Worm (Caenorhabditis elegans) whole organism, L1 larva: ENCODE data around the gene lron-3.

Experiments
- C04F5.9 ChIP-seq: sonication (generic microtip); optimal IDR thresholded peaks from 2 replicates; lab custom pipeline; 2016; ENCODE audit warnings: missing genetic modification characterization, missing compliant biosample characterization
- C34B4.2 ChIP-seq: sonication (generic microtip); optimal IDR thresholded peaks from 2 replicates; lab custom pipeline; 2017; ENCODE audit warnings: mild to moderate bottlenecking, missing genetic modification characterization, missing compliant biosample characterization
- aha-1 ChIP-seq: fragments of 150-350 bp; optimal IDR thresholded peaks from 2 replicates; lab custom pipeline; 2014; ENCODE audit warnings: missing biosample characterization, missing genetic modification characterization
- alr-1 ChIP-seq: fragments of 200-800 bp; sonication (Bioruptor generic); optimal IDR thresholded peaks from 2 replicates; lab custom pipeline; 2018; ENCODE audit warnings: borderline replicate concordance, mild to moderate bottlenecking, missing genetic modification characterization, missing compliant biosample characterization
- ama-1 ChIP-seq: fragments of 150-350 bp; optimal IDR thresholded peaks from 2 replicates; lab custom pipeline; 2014
- ceh-63 ChIP-seq: fragments of 200-800 bp; sonication (Bioruptor generic); optimal IDR thresholded peaks from 2 replicates; lab custom pipeline; 2018; ENCODE audit warnings: mild to moderate bottlenecking, missing genetic modification characterization, missing compliant biosample characterization
- ceh-8 ChIP-seq: fragments of 200-800 bp; sonication (Bioruptor generic); optimal IDR thresholded peaks from 2 replicates; lab custom pipeline; 2018; ENCODE audit warnings: mild to moderate bottlenecking, missing genetic modification characterization, moderate library complexity, missing compliant biosample characterization
- ceh-88 ChIP-seq: fragments of 200-800 bp; sonication (Bioruptor generic); IDR thresholded peaks from 2 replicates; pipeline ENCODE4 v1.3.6; 2022; ENCODE audit warnings: missing genetic modification characterization, missing compliant biosample characterization
- ceh-90 ChIP-seq: sonication (generic microtip); optimal IDR thresholded peaks from 2 replicates; lab custom pipeline; 2016; ENCODE audit warnings: missing genetic modification characterization, missing compliant biosample characterization
- dsc-1 ChIP-seq: sonication (generic microtip); optimal IDR thresholded peaks from 2 replicates; lab custom pipeline; 2016; ENCODE audit warnings: mild to moderate bottlenecking, missing genetic modification characterization, missing compliant biosample characterization
- egl-13 ChIP-seq: sonication (generic microtip); optimal IDR thresholded peaks from 2 replicates; lab custom pipeline; 2016; ENCODE audit warnings: missing genotype, missing genetic modification reagents, missing genetic modification characterization, missing compliant biosample characterization
- egl-27 ChIP-seq, 2 experiments: fragments of 150-350 bp in 1 of 2; sonication (generic microtip); optimal IDR thresholded peaks; 3 replicates each; lab custom pipeline; 2017 to 2018; ENCODE audit warnings: missing biosample characterization in 2 of 2, missing genetic modification characterization in 2 of 2, missing genetic modification reagents in 2 of 2
- elt-2 ChIP-seq: sonication (generic microtip); optimal IDR thresholded peaks from 2 replicates; lab custom pipeline; 2016; ENCODE audit warnings: missing genetic modification characterization, mild to moderate bottlenecking, inconsistent platforms, missing compliant biosample characterization, missing genetic modification reagents
- elt-3 ChIP-seq, 6 experiments: fragments of 150-350 bp in 1 of 6; sonication (generic microtip); optimal IDR thresholded peaks; 2 replicates each; lab custom pipeline; 2017 to 2018; ENCODE audit warnings: missing biosample characterization in 6 of 6, missing genetic modification characterization in 6 of 6, inconsistent platforms in 1 of 6
- fkh-10 ChIP-seq: sonication (generic microtip); optimal IDR thresholded peaks from 2 replicates; lab custom pipeline; 2017; ENCODE audit warnings: missing biosample characterization, missing genetic modification reagents, missing genetic modification characterization
- fkh-8 ChIP-seq: sonication (generic microtip); optimal IDR thresholded peaks from 2 replicates; lab custom pipeline; 2016; ENCODE audit warnings: mild to moderate bottlenecking, missing genetic modification characterization, missing compliant biosample characterization
- fos-1 ChIP-seq: fragments of 150-350 bp; optimal IDR thresholded peaks from 2 replicates; lab custom pipeline; 2014; ENCODE audit warnings: missing biosample characterization, missing genetic modification characterization
- grh-1 ChIP-seq: fragments of 200-800 bp; sonication (Bioruptor generic); IDR thresholded peaks from 2 replicates; pipeline ENCODE4 v1.3.6; 2022; ENCODE audit warnings: missing genetic modification reagents, missing genetic modification characterization, missing compliant biosample characterization
- hlh-4 ChIP-seq: sonication (generic microtip); optimal IDR thresholded peaks from 2 replicates; lab custom pipeline; 2016; ENCODE audit warnings: mild to moderate bottlenecking, missing genetic modification characterization, missing compliant biosample characterization
- hpl-2 ChIP-seq: fragments of 150-350 bp; optimal IDR thresholded peaks from 2 replicates; lab custom pipeline; 2014; ENCODE audit warnings: missing biosample characterization, missing genetic modification reagents, missing genetic modification characterization
- jun-1 ChIP-seq: fragments of 150-350 bp; optimal IDR thresholded peaks from 2 replicates; lab custom pipeline; 2014; ENCODE audit warnings: missing biosample characterization, missing genetic modification reagents, missing genetic modification characterization
- lin-39 ChIP-seq: fragments of 150-350 bp; optimal IDR thresholded peaks from 2 replicates; lab custom pipeline; 2014; ENCODE audit warnings: missing biosample characterization, missing genetic modification reagents, missing genetic modification characterization
- lir-3 ChIP-seq: sonication (generic microtip); optimal IDR thresholded peaks from 2 replicates; lab custom pipeline; 2016; ENCODE audit warnings: mild to moderate bottlenecking, missing genetic modification characterization, moderate library complexity, missing compliant biosample characterization; ENCODE audit not compliant: poor library complexity
- lsy-2 ChIP-seq, 2 experiments: fragments of 150-350 bp; optimal IDR thresholded peaks; 2 replicates each; lab custom pipeline; 2014; ENCODE audit warnings: missing biosample characterization in 2 of 2, missing genetic modification characterization in 2 of 2
- mab-9 ChIP-seq: fragments of 200-800 bp; sonication (Bioruptor generic); IDR thresholded peaks from 2 replicates; pipeline ENCODE4 v1.3.6; 2022; ENCODE audit warnings: missing genetic modification reagents, missing genetic modification characterization, missing compliant biosample characterization
- mef-2 ChIP-seq: fragments of 150-350 bp; optimal IDR thresholded peaks from 2 replicates; lab custom pipeline; 2014; ENCODE audit warnings: missing biosample characterization, missing genetic modification characterization
- mep-1 ChIP-seq: fragments of 150-350 bp; optimal IDR thresholded peaks from 2 replicates; lab custom pipeline; 2014; ENCODE audit warnings: missing biosample characterization, missing genetic modification characterization
- nhr-19 ChIP-seq: fragments of 200-800 bp; sonication (Bioruptor generic); conservative IDR thresholded peaks from 2 replicates; pipeline ENCODE4 v1.3.6; 2022; ENCODE audit warnings: missing genetic modification characterization, missing compliant biosample characterization
- nhr-20 ChIP-seq: sonication (generic microtip); optimal IDR thresholded peaks from 2 replicates; lab custom pipeline; 2016; ENCODE audit warnings: mild to moderate bottlenecking, missing genetic modification characterization, missing compliant biosample characterization
- nhr-237 ChIP-seq: fragments of 150-350 bp; optimal IDR thresholded peaks from 2 replicates; lab custom pipeline; 2014; ENCODE audit warnings: missing biosample characterization, missing genetic modification characterization
- nhr-28 ChIP-seq: fragments of 150-350 bp; optimal IDR thresholded peaks from 2 replicates; lab custom pipeline; 2014; ENCODE audit warnings: missing biosample characterization, missing genetic modification characterization
- nhr-47 ChIP-seq: sonication (generic microtip); optimal IDR thresholded peaks from 2 replicates; lab custom pipeline; 2016; ENCODE audit warnings: mild to moderate bottlenecking, missing genetic modification characterization, moderate library complexity, missing compliant biosample characterization
- nhr-76 ChIP-seq: sonication (generic microtip); optimal IDR thresholded peaks from 2 replicates; lab custom pipeline; 2017; ENCODE audit warnings: missing biosample characterization, missing genetic modification characterization
- nhr-77 ChIP-seq: fragments of 150-350 bp; optimal IDR thresholded peaks from 2 replicates; lab custom pipeline; 2014; ENCODE audit warnings: missing biosample characterization, missing genetic modification characterization
- pqm-1 ChIP-seq: sonication (generic microtip); optimal IDR thresholded peaks from 3 replicates; lab custom pipeline; 2017; ENCODE audit warnings: missing biosample characterization, missing genetic modification characterization
- skn-1 ChIP-seq: fragments of 150-350 bp; optimal IDR thresholded peaks from 2 replicates; lab custom pipeline; 2014; ENCODE audit warnings: missing biosample characterization, missing genetic modification characterization
- snpc-4 ChIP-seq: fragments of 150-350 bp; optimal IDR thresholded peaks from 2 replicates; lab custom pipeline; 2014; ENCODE audit warnings: missing biosample characterization, missing genetic modification characterization
- unc-130 ChIP-seq: fragments of 150-350 bp; optimal IDR thresholded peaks from 2 replicates; lab custom pipeline; 2017; ENCODE audit warnings: missing biosample characterization, missing genetic modification characterization, inconsistent platforms
- unc-30 ChIP-seq: sonication (generic microtip); optimal IDR thresholded peaks from 2 replicates; lab custom pipeline; 2017; ENCODE audit warnings: missing biosample characterization, missing genetic modification characterization
- unc-62 ChIP-seq: fragments of 150-350 bp; optimal IDR thresholded peaks from 2 replicates; lab custom pipeline; 2014; ENCODE audit warnings: missing biosample characterization, missing genetic modification reagents, missing genetic modification characterization
- zip-4 ChIP-seq: fragments of 200-800 bp; sonication (Bioruptor generic); optimal IDR thresholded peaks from 2 replicates; lab custom pipeline; 2018; ENCODE audit warnings: mild to moderate bottlenecking, missing genetic modification characterization, moderate library complexity, missing compliant biosample characterization
- ztf-11 ChIP-seq, 2 experiments: sonication (generic microtip); optimal IDR thresholded peaks; 2 replicates each; lab custom pipeline; 2016 to 2017; ENCODE audit warnings: missing genetic modification characterization in 2 of 2, missing biosample characterization in 1 of 2, missing compliant biosample characterization in 1 of 2
- ztf-4 ChIP-seq: fragments of 150-350 bp; optimal IDR thresholded peaks from 2 replicates; lab custom pipeline; 2014; ENCODE audit warnings: missing biosample characterization, missing genetic modification characterization

Gene lron-3

DNA sequence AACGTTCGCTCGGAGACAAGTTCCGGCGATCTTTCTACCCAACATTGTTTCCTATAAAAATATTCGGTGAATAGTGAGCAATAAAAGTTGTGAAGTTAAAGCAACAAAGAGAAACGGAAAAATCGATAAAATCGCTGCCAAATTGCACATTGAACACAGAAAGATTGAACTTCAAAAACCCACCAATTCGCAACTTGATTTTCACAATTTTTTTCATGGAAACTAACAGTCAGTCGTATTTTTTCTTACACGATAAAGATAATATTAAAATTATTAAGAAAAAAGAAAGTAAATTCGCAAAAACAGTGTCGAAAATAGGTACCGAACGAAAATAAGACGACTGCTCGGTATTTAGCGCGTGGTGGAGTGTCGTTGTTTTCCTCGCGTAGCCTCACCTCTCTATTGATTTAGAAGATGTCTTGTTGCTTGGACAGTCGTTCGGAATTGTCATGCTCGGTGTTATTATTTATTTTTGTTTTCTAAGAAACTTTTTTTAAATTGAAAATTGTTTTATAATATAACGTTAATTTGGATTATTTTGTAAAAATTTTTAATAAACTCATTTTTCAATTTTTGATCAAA is 32.7 kb upstream of the lron-3 start, which contains the start of gene gas-1 (continued):
- TF ChIP-seq ceh-88 (GFP tag; lab: Robert Waterston, UW) (no peak), nhr-19 (GFP tag; lab: Robert Waterston, UW) (no peak), egl-27 (tag; optimal IDR thresholded peaks at IDR 0.05; lab: Kevin White, UChicago) (no peak), C34B4.2 (tag; lab: Kevin White, UChicago) (no peak), alr-1 (no peak), nhr-20 (tag; lab: Kevin White, UChicago) (peak; percentile 10), hpl-2 (no peak), hlh-4 (tag; lab: Kevin White, UChicago) (no peak), nhr-77 (no peak), fkh-10 (no peak), ceh-63 (GFP tag; lab: Kevin White, UChicago) (no peak), ceh-90 (tag; lab: Kevin White, UChicago) (no peak), lsy-2 (tag; optimal IDR thresholded peaks at IDR 0.05; lab: Kevin White, UChicago) (no peak), egl-13 (no peak), fos-1 (no peak), mep-1 (no peak), elt-2 (tag; lab: Kevin White, UChicago) (no peak), fkh-8 (tag; lab: Kevin White, UChicago) (no peak), mab-9 (GFP tag; lab: Robert Waterston, UW) (no peak), grh-1 (GFP tag; lab: Robert Waterston, UW) (no peak), pqm-1 (tag; lab: Kevin White, UChicago) (no peak), aha-1 (tag; lab: Kevin White, UChicago) (no peak), skn-1 (no peak), unc-130 (tag; lab: Kevin White, UChicago) (no peak), ztf-11 (tag; optimal IDR thresholded peaks at IDR 0.05; lab: Kevin White, UChicago) (no peak)

DNA sequence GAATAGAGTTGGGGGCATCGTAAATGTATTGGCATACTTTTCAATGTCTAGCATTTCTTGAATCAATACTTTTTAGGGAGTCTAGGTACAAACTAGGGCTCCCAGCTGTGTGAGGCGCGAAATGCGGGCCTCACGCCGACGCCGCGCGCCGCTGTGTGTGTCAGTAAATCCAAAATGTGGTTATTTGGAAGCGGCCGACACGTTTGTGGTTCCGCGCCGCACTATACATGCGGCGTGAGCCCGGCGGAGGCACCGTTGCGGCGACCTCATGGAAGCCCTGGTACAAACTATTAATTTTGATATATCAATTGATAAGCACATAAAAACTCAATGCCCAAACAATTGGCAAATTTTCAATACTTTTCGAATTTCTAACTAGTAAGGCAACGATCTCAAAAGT is 28.4 kb upstream of the lron-3 start:
- TF ChIP-seq elt-3 (tag; optimal IDR thresholded peaks at IDR 0.05; lab: Kevin White, UChicago) (no peak), nhr-76 (tag; lab: Kevin White, UChicago) (no peak), dsc-1 (tag; lab: Kevin White, UChicago) (no peak), grh-1 (GFP tag; lab: Robert Waterston, UW) (no peak), nhr-47 (tag; lab: Kevin White, UChicago) (no peak), ceh-8 (GFP tag; lab: Kevin White, UChicago) (no peak), snpc-4 (tag; lab: Kevin White, UChicago) (peak; percentile 30)

DNA sequence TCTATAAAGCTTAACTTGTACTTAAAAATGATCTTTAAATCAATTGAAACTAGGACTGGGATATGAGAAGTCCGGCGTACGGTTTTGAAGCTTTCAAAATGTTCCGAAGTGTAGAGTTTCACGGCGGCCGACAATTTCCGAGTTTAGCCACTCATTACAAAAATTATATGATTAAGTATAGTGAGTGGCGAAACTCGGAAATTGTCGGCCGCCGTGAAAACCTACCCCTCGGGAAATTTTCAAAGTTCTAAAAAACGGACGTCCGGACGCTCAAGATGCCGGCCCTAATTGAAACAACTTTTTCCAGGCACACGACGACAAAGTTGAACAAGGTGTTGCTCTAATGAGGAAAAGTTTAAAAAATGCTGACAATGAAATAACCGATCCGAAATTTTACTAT is 27.4 kb upstream of the lron-3 start:
- TF ChIP-seq nhr-19 (GFP tag; lab: Robert Waterston, UW) (no peak), fkh-10 (no peak), fkh-8 (tag; lab: Kevin White, UChicago) (no peak), lsy-2 (tag; optimal IDR thresholded peaks at IDR 0.05; lab: Kevin White, UChicago) (no peak), pqm-1 (tag; lab: Kevin White, UChicago) (no peak), egl-13 (no peak), nhr-20 (tag; lab: Kevin White, UChicago) (no peak), mab-9 (GFP tag; lab: Robert Waterston, UW) (no peak), lin-39 (no peak), mef-2 (tag; lab: Kevin White, UChicago) (no peak), jun-1 (tag; lab: Kevin White, UChicago) (no peak), nhr-237 (tag; lab: Kevin White, UChicago) (no peak), egl-27 (tag; optimal IDR thresholded peaks at IDR 0.05; lab: Kevin White, UChicago) (no peak)
- TF ChIP-seq, all 84 proteins: peak for 0

DNA sequence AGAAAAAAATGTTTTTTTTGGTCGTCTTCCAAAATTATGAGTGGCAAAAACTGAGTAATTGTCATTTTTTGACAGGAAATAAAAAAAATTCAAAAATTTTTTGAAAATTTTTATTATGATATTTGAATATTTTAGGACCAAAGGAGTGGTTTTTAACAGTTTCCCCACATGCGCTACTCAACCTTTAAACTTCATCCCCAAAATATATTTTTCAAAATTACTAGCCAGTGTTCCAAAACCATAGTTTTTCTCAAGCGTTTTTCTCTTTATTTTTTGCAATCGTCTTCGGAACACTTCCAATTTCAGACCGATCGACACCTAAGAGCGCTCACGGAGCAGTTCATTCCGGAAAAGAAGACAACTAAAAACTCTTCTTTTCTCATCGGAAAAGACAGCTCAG is 19.2 kb upstream of the lron-3 start, which contains the start of gene K09A9.6:
K09A9.6 (plus strand) TSS at position 301 of the 400 bp plus-strand sequence.
- TF ChIP-seq jun-1 (tag; lab: Kevin White, UChicago), result no peak
- TF ChIP-seq mef-2 (tag; lab: Kevin White, UChicago), result no peak
- TF ChIP-seq elt-3 (tag; optimal IDR thresholded peaks at IDR 0.05; lab: Kevin White, UChicago), result no peak
- no peak for TF ChIP-seq ama-1 (lab: Kevin White, UChicago)
- no peak for TF ChIP-seq zip-4 (GFP tag; lab: Kevin White, UChicago)
- no peak for TF ChIP-seq lir-3 (tag; lab: Kevin White, UChicago)
- TF ChIP-seq fos-1, result no peak
- no peak for TF ChIP-seq unc-62 (GFP tag; lab: Kevin White, UChicago)
- TF ChIP-seq nhr-28, result no peak
- no peak for TF ChIP-seq unc-30 (tag; lab: Kevin White, UChicago)
- no peak for TF ChIP-seq ceh-63 (GFP tag; lab: Kevin White, UChicago)
- TF ChIP-seq C04F5.9, result no peak
- TF ChIP-seq ztf-4, result no peak
- no peak for TF ChIP-seq mep-1
- TF ChIP-seq nhr-237 (tag; lab: Kevin White, UChicago), result no peak
